Fruit fly (Drosophila melanogaster) whole organism, wandering third instar larva: ENCODE results near the gene RpL7-like.
A peak's percentile ranks its signal among the peaks of the same experiment; 100 is the strongest.

Experiments used
- Abd-B ChIP-seq: fragments of >200 bp; optimal IDR thresholded peaks from 2 replicates; lab custom pipeline; 2017; ENCODE audit warnings: missing biosample characterization, missing genetic modification characterization
- Dfd ChIP-seq: fragments of >200 bp; optimal IDR thresholded peaks from 2 replicates; lab custom pipeline; 2017; ENCODE audit warnings: missing biosample characterization, missing genetic modification characterization
- OdsH ChIP-seq: fragments of 200-800 bp; sonication (Bioruptor generic); optimal IDR thresholded peaks from 2 replicates; lab custom pipeline; 2016; ENCODE audit warnings: missing biosample characterization, mild to moderate bottlenecking, missing genetic modification characterization
- Sp1 ChIP-seq: fragments of 200-800 bp; sonication (Bioruptor generic); optimal IDR thresholded peaks from 3 replicates; lab custom pipeline; 2019; ENCODE audit warnings: missing biosample characterization, mild to moderate bottlenecking, missing genetic modification characterization, moderate library complexity
- brk ChIP-seq: fragments of 200-800 bp; sonication (Bioruptor generic); optimal IDR thresholded peaks from 2 replicates; lab custom pipeline; 2016; ENCODE audit warnings: missing biosample characterization, mild to moderate bottlenecking, missing genetic modification characterization
- h ChIP-seq: fragments of 200-800 bp; sonication (Bioruptor generic); optimal IDR thresholded peaks from 3 replicates; lab custom pipeline; 2016; ENCODE audit warnings: missing biosample characterization, mild to moderate bottlenecking, missing genetic modification characterization
- lola ChIP-seq: fragments of >200 bp; optimal IDR thresholded peaks from 2 replicates; lab custom pipeline; 2017; ENCODE audit warnings: missing biosample characterization, missing genetic modification characterization
- pan ChIP-seq: fragments of >200 bp; optimal IDR thresholded peaks from 2 replicates; lab custom pipeline; 2017
- sv ChIP-seq: fragments of 200-800 bp; sonication (Bioruptor generic); optimal IDR thresholded peaks from 3 replicates; lab custom pipeline; 2016; ENCODE audit warnings: missing biosample characterization, missing genetic modification characterization
- usp ChIP-seq: fragments of >200 bp; optimal IDR thresholded peaks from 2 replicates; lab custom pipeline; 2017; ENCODE audit warnings: missing biosample characterization, missing genetic modification characterization

DNA sequence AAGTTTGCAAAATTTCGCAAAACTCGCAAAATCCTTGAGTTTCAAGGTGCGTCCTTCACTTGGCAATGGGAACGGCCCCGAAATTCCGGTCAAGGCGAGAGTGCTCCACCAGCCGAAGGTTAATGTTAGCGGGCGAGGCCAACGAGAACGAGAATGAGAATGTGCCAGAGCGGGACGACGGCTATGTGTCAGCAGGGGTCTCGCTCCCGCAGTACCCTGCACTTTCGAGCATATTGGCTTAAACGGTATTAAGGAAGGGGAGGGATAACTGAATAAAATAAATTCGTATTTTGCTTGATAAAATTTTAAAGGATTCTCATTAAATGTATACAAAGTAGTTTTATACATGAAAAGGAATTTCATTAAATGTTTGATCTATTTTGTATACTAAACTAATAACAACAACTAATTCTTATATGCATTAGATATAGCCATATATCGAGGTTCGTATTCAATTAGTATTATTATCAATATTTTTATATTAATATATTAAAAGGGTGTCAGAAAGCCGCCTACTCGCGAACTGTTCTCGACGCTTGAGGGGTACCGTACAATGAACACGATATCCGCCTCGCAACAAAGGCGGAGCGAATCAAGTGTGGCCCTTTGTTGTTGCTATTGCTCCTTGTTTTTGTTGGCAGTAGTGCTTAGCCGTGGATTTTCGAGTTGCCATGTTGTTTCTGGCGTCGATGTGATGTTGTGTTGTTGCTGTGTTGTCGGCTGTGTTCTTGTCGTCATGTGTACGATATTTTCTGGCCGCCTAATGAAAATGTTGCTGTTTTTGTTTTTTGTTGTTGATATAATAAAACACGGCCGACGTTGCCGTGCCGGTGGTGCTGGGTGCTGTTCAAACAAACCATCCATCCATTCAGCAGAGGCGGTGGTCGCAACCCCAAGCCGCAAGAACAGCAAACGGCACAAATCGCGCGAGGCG, 49.5 kb upstream of the RpL7-like start:
- TF ChIP-seq pan (lab: Kevin White, UChicago) (no peak), Dfd (peak; percentile 30), brk (GFP tag; lab: Kevin White, UChicago) (no peak), lola (GFP tag; lab: Kevin White, UChicago) (no peak), usp (no peak), Sp1 (GFP tag; lab: Kevin White, UChicago) (peak; percentile 97), h (GFP tag; lab: Kevin White, UChicago) (peak; percentile 64), OdsH (GFP tag; lab: Kevin White, UChicago) (peak; percentile 86), Abd-B (GFP tag; lab: Kevin White, UChicago) (no peak), sv (GFP tag; lab: Kevin White, UChicago) (peak; percentile 88)
